Fruit fly (Drosophila melanogaster) S2 (cell line): ENCODE measurements around the gene Dh44.

Experiments used
- CG8478 ChIP-seq: fragments of >200 bp; optimal IDR thresholded peaks from 2 replicates; lab custom pipeline; 2018
- CTCF ChIP-seq, 2 experiments: fragments of >200 bp; optimal IDR thresholded peaks; 2 replicates each; lab custom pipeline; 2018

Gene Dh44

DNA sequence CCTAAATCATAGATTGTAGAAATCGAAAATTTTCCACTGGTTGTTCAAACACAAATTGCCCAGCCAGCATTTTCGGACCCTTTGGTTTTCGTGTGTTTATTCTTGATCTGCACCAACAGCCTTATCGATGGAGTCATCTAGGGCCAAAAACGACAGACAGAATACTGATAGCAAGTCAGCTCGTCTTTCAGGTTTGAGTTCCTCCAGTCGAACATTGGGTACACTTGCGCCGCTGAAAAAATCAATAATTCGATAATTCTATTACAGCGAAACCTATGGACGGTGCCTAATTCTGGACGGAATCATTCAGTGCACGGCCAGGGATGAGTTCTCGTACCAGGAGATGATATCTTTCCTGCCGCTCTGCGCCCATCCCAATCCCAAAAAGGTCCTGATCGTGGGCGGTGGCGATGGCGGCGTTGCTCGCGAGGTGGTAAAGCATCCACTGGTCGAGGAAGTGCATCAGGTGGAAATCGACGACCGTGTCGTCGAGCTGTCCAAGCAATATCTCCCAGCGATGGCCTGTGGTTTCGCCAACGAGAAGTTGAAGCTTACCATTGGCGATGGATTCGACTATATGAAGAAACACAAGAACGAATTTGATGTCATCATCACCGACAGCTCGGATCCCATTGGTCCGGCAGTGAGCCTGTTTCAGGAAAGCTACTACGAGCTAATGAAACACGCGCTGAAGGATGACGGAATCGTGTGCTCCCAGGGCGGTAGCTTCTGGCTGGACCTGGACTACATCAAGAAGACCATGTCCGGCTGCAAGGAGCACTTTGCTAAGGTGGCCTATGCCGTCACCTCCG, 5.7 kb upstream of the Dh44 start:
- no peak for TF ChIP-seq CG8478 (lab: Kevin White, UChicago)
- TF ChIP-seq CTCF (optimal IDR thresholded peaks at IDR 0.05; lab: Kevin White, UChicago): no peak

DNA sequence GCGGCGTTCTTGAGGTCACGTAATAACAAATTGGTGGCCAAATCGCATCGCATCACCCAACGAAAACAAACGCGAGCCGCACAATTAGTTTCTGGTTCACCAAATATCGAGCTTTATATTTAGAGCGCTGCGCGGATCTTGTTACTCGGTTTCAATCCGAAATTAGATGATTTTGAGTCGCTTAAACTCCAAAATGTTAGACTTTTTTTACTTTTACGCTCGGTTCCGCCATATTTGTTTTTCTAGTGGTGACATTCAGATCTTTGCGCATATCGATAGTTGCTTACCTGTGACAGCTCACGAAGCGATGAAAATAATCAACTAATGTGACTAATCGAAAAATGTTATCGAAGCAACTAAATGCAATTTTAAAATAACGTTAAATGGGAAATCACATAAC, 621 bp upstream of the Dh44 start, which contains the start of gene Scm:
TSS of gene Scm (minus strand) at position 251 of the 400 bp plus-strand sequence.
- TF ChIP-seq CG8478 (lab: Kevin White, UChicago) (no peak), CTCF (optimal IDR thresholded peaks at IDR 0.05; lab: Kevin White, UChicago) (peak in 1 of 2 experiments; percentile 17)

DNA sequence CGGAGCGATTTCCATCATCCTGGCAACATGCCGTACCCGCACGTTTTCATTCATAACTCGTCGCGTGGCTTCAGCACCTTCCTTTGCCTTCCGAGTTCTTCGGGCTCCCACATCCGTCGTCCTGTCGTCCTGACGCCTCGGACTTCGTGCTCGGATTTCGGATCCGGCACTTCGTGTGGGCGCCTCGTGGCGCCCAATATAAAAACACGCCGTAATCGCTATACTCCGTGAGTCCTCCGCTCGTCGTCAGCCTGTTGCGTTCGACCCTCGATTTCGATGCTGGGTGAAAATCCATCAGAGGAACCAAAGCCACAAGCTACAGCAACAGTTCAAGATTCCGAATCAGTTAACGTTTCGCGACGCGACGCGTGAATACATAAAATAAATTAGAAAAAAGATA, 2.3 kb downstream of the Dh44 start:
- no peak for TF ChIP-seq CG8478 (lab: Kevin White, UChicago)
- TF ChIP-seq CTCF (optimal IDR thresholded peaks at IDR 0.05; lab: Kevin White, UChicago): no peak

DNA sequence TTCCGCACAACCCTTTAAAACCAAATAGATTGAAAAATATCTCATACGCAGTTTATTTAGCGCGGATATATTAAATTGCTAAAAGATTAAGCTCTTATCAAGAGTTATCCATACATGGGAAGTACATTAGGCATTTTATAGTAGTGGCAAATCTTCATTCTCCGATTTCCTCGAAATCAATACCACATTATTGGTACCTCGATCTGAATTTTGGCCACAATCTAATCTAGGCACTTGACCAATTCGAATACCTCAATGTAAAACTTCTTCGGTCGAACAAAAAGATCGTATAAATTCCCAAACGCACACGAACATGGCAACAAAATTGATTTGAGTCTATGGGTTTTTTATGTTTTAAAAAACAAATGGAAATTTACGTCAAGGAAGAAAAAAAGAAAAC, 6.0 kb downstream of the Dh44 start:
- TF ChIP-seq CG8478 (lab: Kevin White, UChicago) (no peak), CTCF (optimal IDR thresholded peaks at IDR 0.05; lab: Kevin White, UChicago) (no peak)

dm6 chr3R:9644620-9645019, 6.6 kb downstream of the Dh44 start:
- TF ChIP-seq CG8478 (lab: Kevin White, UChicago) (no peak), CTCF (optimal IDR thresholded peaks at IDR 0.05; lab: Kevin White, UChicago) (no peak)

dm6 chr3R:9646104-9646707, 8.2 kb downstream of the Dh44 start, which contains the start of gene Fst:
Gene Fst (minus strand): TSS chr3R:9646154.
- TF ChIP-seq CTCF (optimal IDR thresholded peaks at IDR 0.05; lab: Kevin White, UChicago) (no peak), CG8478 (lab: Kevin White, UChicago) (no peak)

DNA sequence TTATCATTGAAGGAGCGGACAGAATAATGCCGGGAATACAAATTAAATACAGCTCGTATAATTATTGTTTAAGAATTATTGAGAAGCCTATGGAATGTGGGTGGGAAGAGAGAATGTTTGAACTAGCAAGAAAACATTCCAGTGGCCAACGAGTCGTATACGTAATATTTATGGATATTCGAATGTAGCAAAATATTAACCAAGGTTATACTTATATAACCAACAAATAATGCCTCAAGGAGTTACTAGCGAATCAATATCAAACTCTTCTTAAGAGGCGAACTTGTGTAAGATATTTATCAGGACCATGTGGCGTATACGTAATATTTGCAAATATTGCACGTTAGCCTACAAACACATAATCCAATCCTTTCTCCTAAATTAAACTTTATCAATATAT, 27.4 kb downstream of the Dh44 start:
- no peak for TF ChIP-seq CTCF (optimal IDR thresholded peaks at IDR 0.05; lab: Kevin White, UChicago)
- TF ChIP-seq CG8478 (lab: Kevin White, UChicago): no peak

- TF ChIP-seq CG8478 (lab: Kevin White, UChicago): no peak
- TF ChIP-seq CTCF (optimal IDR thresholded peaks at IDR 0.05; lab: Kevin White, UChicago): peak; percentile 63 to 64
Measured at dm6 chr3R:9673207-9673606, 35.2 kb downstream of the Dh44 start.

- no peak for TF ChIP-seq CG8478 (lab: Kevin White, UChicago)
- no peak for TF ChIP-seq CTCF (optimal IDR thresholded peaks at IDR 0.05; lab: Kevin White, UChicago)
Measured at dm6 chr3R:9674196-9674693, 36.3 kb downstream of the Dh44 start, which contains the start of gene Dhc1. Gene Dhc1 (minus strand): TSS chr3R:9674643.

dm6 chr3R:9674968-9675573, 37.1 kb downstream of the Dh44 start, which contains the start of gene Nepl12:
Gene Nepl12 (plus strand): TSS chr3R:9675523.
- TF ChIP-seq CG8478 (lab: Kevin White, UChicago): no peak
- TF ChIP-seq CTCF (optimal IDR thresholded peaks at IDR 0.05; lab: Kevin White, UChicago): no peak

DNA sequence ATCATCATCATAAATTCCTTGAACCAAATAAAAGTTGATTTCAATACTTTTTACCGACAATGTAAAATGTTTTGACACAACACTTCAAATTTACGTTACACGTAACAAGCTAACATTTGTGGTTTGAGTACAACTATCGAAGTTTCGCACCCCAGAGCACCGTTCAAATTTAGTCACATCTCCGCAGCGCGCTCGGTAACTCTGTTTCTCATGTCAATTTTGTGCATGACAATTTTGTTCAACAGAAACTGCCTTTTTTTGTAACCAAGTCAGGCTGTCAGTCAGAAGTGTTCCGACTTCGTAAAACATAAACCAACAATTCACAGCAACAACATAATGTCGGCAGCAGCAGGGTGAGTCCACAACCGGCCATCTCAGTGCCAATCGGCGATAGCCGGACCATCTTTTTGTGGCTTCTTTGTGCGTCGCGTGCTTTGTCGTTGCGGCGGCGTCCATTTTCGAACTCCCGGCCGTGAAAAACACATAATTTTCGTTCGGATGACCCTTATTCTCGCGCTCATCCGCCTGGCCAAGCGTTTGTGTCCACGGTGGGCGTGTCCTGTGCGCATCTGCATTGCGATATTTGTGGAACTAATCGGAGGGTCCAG, 39.9 kb downstream of the Dh44 start, which contains the start of gene p23:
TSS of gene p23 (plus strand) at position 194 of the 608 bp plus-strand sequence.
- no peak for TF ChIP-seq CG8478 (lab: Kevin White, UChicago)
- TF ChIP-seq CTCF (optimal IDR thresholded peaks at IDR 0.05; lab: Kevin White, UChicago): peak; percentile 79 to 80

- no peak for TF ChIP-seq CG8478 (lab: Kevin White, UChicago)
- no peak for TF ChIP-seq CTCF (optimal IDR thresholded peaks at IDR 0.05; lab: Kevin White, UChicago)
Measured at dm6 chr3R:9679746-9680145, 41.8 kb downstream of the Dh44 start, which contains the start of gene nmdyn-D7. Gene nmdyn-D7 (plus strand): TSS chr3R:9679939.

- TF ChIP-seq CTCF (optimal IDR thresholded peaks at IDR 0.05; lab: Kevin White, UChicago) (no peak), CG8478 (lab: Kevin White, UChicago) (no peak)
Measured at dm6 chr3R:9683064-9683682, 45.2 kb downstream of the Dh44 start.

DNA sequence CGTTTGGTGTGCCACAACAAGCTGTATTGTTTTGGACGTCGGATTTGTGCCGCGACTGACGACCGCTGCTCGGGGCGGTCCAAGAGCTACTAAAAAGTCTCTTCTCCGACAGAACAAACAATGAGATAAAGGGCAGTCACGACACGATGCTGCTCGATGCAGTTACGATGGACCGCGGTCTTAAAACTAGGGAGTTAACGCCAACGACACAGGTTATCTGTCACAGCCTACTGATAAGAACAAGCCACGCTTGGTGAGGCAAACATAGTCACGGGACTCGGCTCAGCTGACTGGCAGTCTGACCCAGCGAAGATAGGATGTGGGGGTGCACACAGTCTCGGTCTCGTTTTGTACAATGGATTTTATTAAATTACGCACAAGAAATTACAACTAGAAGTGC, 46.1 kb downstream of the Dh44 start, which contains the start of gene CG9444:
TSS of gene CG9444 (minus strand) at position 140 of the 400 bp plus-strand sequence.
- TF ChIP-seq CG8478 (lab: Kevin White, UChicago): no peak
- no peak for TF ChIP-seq CTCF (optimal IDR thresholded peaks at IDR 0.05; lab: Kevin White, UChicago)
